Worm (Caenorhabditis elegans) whole organism, L1 larva: ENCODE measurements around the gene F08D12.3.

Experiments used
- C04F5.9 ChIP-seq: sonication (generic microtip); optimal IDR thresholded peaks from 2 replicates; lab custom pipeline; 2016; ENCODE audit warnings: missing genetic modification characterization, missing compliant biosample characterization
- C34B4.2 ChIP-seq: sonication (generic microtip); optimal IDR thresholded peaks from 2 replicates; lab custom pipeline; 2017; ENCODE audit warnings: mild to moderate bottlenecking, missing genetic modification characterization, missing compliant biosample characterization
- F16B12.6 ChIP-seq: fragments of 150-350 bp; optimal IDR thresholded peaks from 2 replicates; lab custom pipeline; 2014; ENCODE audit warnings: missing biosample characterization, missing genetic modification characterization
- Y116A8C.19 ChIP-seq: sonication (generic microtip); optimal IDR thresholded peaks from 2 replicates; lab custom pipeline; 2016; ENCODE audit warnings: missing compliant biosample characterization, missing genetic modification characterization, borderline replicate concordance
- aly-2 ChIP-seq: fragments of 150-350 bp; optimal IDR thresholded peaks from 2 replicates; lab custom pipeline; 2014; ENCODE audit warnings: missing biosample characterization, missing genetic modification characterization
- ama-1 ChIP-seq: fragments of 150-350 bp; optimal IDR thresholded peaks from 2 replicates; lab custom pipeline; 2014
- ceh-63 ChIP-seq: fragments of 200-800 bp; sonication (Bioruptor generic); optimal IDR thresholded peaks from 2 replicates; lab custom pipeline; 2018; ENCODE audit warnings: mild to moderate bottlenecking, missing genetic modification characterization, missing compliant biosample characterization
- ceh-82 ChIP-seq, 3 experiments: fragments of 150-350 bp in 1 of 3; sonication (generic microtip) in 2 of 3; optimal IDR thresholded peaks; 2 replicates each; lab custom pipeline; 2014 to 2017; ENCODE audit warnings: missing biosample characterization in 3 of 3, missing genetic modification characterization in 3 of 3
- ceh-88 ChIP-seq: fragments of 200-800 bp; sonication (Bioruptor generic); IDR thresholded peaks from 2 replicates; pipeline ENCODE4 v1.3.6; 2022; ENCODE audit warnings: missing genetic modification characterization, missing compliant biosample characterization
- ceh-90 ChIP-seq: sonication (generic microtip); optimal IDR thresholded peaks from 2 replicates; lab custom pipeline; 2016; ENCODE audit warnings: missing genetic modification characterization, missing compliant biosample characterization
- ces-1 ChIP-seq: fragments of 150-350 bp; optimal IDR thresholded peaks from 2 replicates; lab custom pipeline; 2014; ENCODE audit warnings: missing biosample characterization, missing genetic modification reagents, missing genetic modification characterization
- dpl-1 ChIP-seq, 3 experiments: fragments of 150-350 bp in 2 of 3; sonication (generic microtip) in 1 of 3; optimal IDR thresholded peaks; 2 replicates each; lab custom pipeline; 2014 to 2017; ENCODE audit warnings: missing biosample characterization in 3 of 3, missing genetic modification characterization in 3 of 3, missing genetic modification reagents in 3 of 3
- dsc-1 ChIP-seq: sonication (generic microtip); optimal IDR thresholded peaks from 2 replicates; lab custom pipeline; 2016; ENCODE audit warnings: mild to moderate bottlenecking, missing genetic modification characterization, missing compliant biosample characterization
- efl-1 ChIP-seq, 4 experiments: fragments of 150-350 bp; optimal IDR thresholded peaks in 3 of 4; peaks in 1 of 4; 1 replicate in 1 of 4; 2 replicates in 3 of 4; lab custom pipeline; 2014; ENCODE audit warnings: missing biosample characterization in 2 of 4, missing genetic modification characterization in 2 of 4, missing genetic modification reagents in 2 of 4
- efl-3 ChIP-seq: fragments of 200-800 bp; sonication (Bioruptor generic); optimal IDR thresholded peaks from 2 replicates; lab custom pipeline; 2018; ENCODE audit warnings: mild to moderate bottlenecking, missing genetic modification characterization, missing compliant biosample characterization
- egl-13 ChIP-seq: sonication (generic microtip); optimal IDR thresholded peaks from 2 replicates; lab custom pipeline; 2016; ENCODE audit warnings: missing genotype, missing genetic modification reagents, missing genetic modification characterization, missing compliant biosample characterization
- egl-27 ChIP-seq, 2 experiments: fragments of 150-350 bp in 1 of 2; sonication (generic microtip); optimal IDR thresholded peaks; 3 replicates each; lab custom pipeline; 2017 to 2018; ENCODE audit warnings: missing biosample characterization in 2 of 2, missing genetic modification characterization in 2 of 2, missing genetic modification reagents in 2 of 2
- elt-2 ChIP-seq: sonication (generic microtip); optimal IDR thresholded peaks from 2 replicates; lab custom pipeline; 2016; ENCODE audit warnings: missing genetic modification characterization, mild to moderate bottlenecking, inconsistent platforms, missing compliant biosample characterization, missing genetic modification reagents
- elt-3 ChIP-seq, 6 experiments: fragments of 150-350 bp in 1 of 6; sonication (generic microtip); optimal IDR thresholded peaks; 2 replicates each; lab custom pipeline; 2017 to 2018; ENCODE audit warnings: missing biosample characterization in 6 of 6, missing genetic modification characterization in 6 of 6, inconsistent platforms in 1 of 6
- ets-5 ChIP-seq: fragments of 200-800 bp; sonication (Bioruptor generic); IDR thresholded peaks from 2 replicates; pipeline ENCODE4 v1.3.6; 2022; ENCODE audit warnings: missing genetic modification characterization, missing compliant biosample characterization
- fkh-4 ChIP-seq: sonication (generic microtip); optimal IDR thresholded peaks from 2 replicates; lab custom pipeline; 2016; ENCODE audit warnings: missing compliant biosample characterization, missing genetic modification characterization, borderline replicate concordance
- hpl-2 ChIP-seq: fragments of 150-350 bp; optimal IDR thresholded peaks from 2 replicates; lab custom pipeline; 2014; ENCODE audit warnings: missing biosample characterization, missing genetic modification reagents, missing genetic modification characterization
- isw-1 ChIP-seq: fragments of 200-800 bp; sonication (Bioruptor generic); IDR thresholded peaks from 2 replicates; pipeline ENCODE4 v1.3.6; 2022; ENCODE audit warnings: missing genetic modification characterization, missing compliant biosample characterization
- lin-15B ChIP-seq: fragments of 150-350 bp; sonication (generic microtip); optimal IDR thresholded peaks from 3 replicates; lab custom pipeline; 2014; ENCODE audit warnings: missing biosample characterization, missing genetic modification characterization
- lin-35 ChIP-seq, 2 experiments: fragments of 150-350 bp; optimal IDR thresholded peaks; 2 replicates each; lab custom pipeline; 2014; ENCODE audit warnings: missing biosample characterization in 2 of 2, missing genetic modification characterization in 2 of 2, missing genetic modification reagents in 2 of 2
- lin-39 ChIP-seq: fragments of 150-350 bp; optimal IDR thresholded peaks from 2 replicates; lab custom pipeline; 2014; ENCODE audit warnings: missing biosample characterization, missing genetic modification reagents, missing genetic modification characterization
- lir-3 ChIP-seq: sonication (generic microtip); optimal IDR thresholded peaks from 2 replicates; lab custom pipeline; 2016; ENCODE audit warnings: mild to moderate bottlenecking, missing genetic modification characterization, moderate library complexity, missing compliant biosample characterization; ENCODE audit not compliant: poor library complexity
- mab-9 ChIP-seq: fragments of 200-800 bp; sonication (Bioruptor generic); IDR thresholded peaks from 2 replicates; pipeline ENCODE4 v1.3.6; 2022; ENCODE audit warnings: missing genetic modification reagents, missing genetic modification characterization, missing compliant biosample characterization
- mdl-1 ChIP-seq, 2 experiments: fragments of 150-350 bp; optimal IDR thresholded peaks; 2 replicates each; lab custom pipeline; 2014 to 2017; ENCODE audit warnings: missing biosample characterization in 2 of 2, missing genetic modification characterization in 2 of 2, inconsistent platforms in 1 of 2
- mef-2 ChIP-seq: fragments of 150-350 bp; optimal IDR thresholded peaks from 2 replicates; lab custom pipeline; 2014; ENCODE audit warnings: missing biosample characterization, missing genetic modification characterization
- mep-1 ChIP-seq: fragments of 150-350 bp; optimal IDR thresholded peaks from 2 replicates; lab custom pipeline; 2014; ENCODE audit warnings: missing biosample characterization, missing genetic modification characterization
- nhr-12 ChIP-seq: sonication (generic microtip); optimal IDR thresholded peaks from 2 replicates; lab custom pipeline; 2017; ENCODE audit warnings: missing biosample characterization, missing genetic modification characterization
- nhr-19 ChIP-seq: fragments of 200-800 bp; sonication (Bioruptor generic); conservative IDR thresholded peaks from 2 replicates; pipeline ENCODE4 v1.3.6; 2022; ENCODE audit warnings: missing genetic modification characterization, missing compliant biosample characterization
- nhr-237 ChIP-seq: fragments of 150-350 bp; optimal IDR thresholded peaks from 2 replicates; lab custom pipeline; 2014; ENCODE audit warnings: missing biosample characterization, missing genetic modification characterization
- nhr-28 ChIP-seq: fragments of 150-350 bp; optimal IDR thresholded peaks from 2 replicates; lab custom pipeline; 2014; ENCODE audit warnings: missing biosample characterization, missing genetic modification characterization
- nhr-71 ChIP-seq: sonication (generic microtip); optimal IDR thresholded peaks from 2 replicates; lab custom pipeline; 2016; ENCODE audit warnings: mild to moderate bottlenecking, missing genetic modification characterization, moderate library complexity, missing compliant biosample characterization
- nhr-77 ChIP-seq: fragments of 150-350 bp; optimal IDR thresholded peaks from 2 replicates; lab custom pipeline; 2014; ENCODE audit warnings: missing biosample characterization, missing genetic modification characterization
- nhr-84 ChIP-seq: sonication (generic microtip); optimal IDR thresholded peaks from 2 replicates; lab custom pipeline; 2017; ENCODE audit warnings: missing biosample characterization, missing genetic modification characterization
- nhr-85 ChIP-seq: sonication (generic microtip); peaks from one replicate; lab custom pipeline; 2016; ENCODE audit warnings: missing genetic modification characterization, inconsistent platforms, missing compliant biosample characterization
- nhr-90 ChIP-seq: sonication (generic microtip); optimal IDR thresholded peaks from 2 replicates; lab custom pipeline; 2016; ENCODE audit warnings: mild to moderate bottlenecking, missing genetic modification characterization, missing compliant biosample characterization; ENCODE audit not compliant: poor library complexity
- pag-3 ChIP-seq: sonication (generic microtip); optimal IDR thresholded peaks from 2 replicates; lab custom pipeline; 2017; ENCODE audit warnings: missing genetic modification characterization, mild to moderate bottlenecking, missing compliant biosample characterization, antibody characterized with exemption, borderline replicate concordance; ENCODE audit not compliant: insufficient read depth
- pqm-1 ChIP-seq: sonication (generic microtip); optimal IDR thresholded peaks from 3 replicates; lab custom pipeline; 2017; ENCODE audit warnings: missing biosample characterization, missing genetic modification characterization
- skn-1 ChIP-seq: fragments of 150-350 bp; optimal IDR thresholded peaks from 2 replicates; lab custom pipeline; 2014; ENCODE audit warnings: missing biosample characterization, missing genetic modification characterization
- sup-37 ChIP-seq: fragments of 200-800 bp; sonication (Bioruptor generic); optimal IDR thresholded peaks from 2 replicates; lab custom pipeline; 2018; ENCODE audit warnings: mild to moderate bottlenecking, missing genetic modification characterization, missing compliant biosample characterization
- swsn-7 ChIP-seq: sonication (generic microtip); optimal IDR thresholded peaks from 2 replicates; lab custom pipeline; 2016; ENCODE audit warnings: missing genetic modification characterization, missing compliant biosample characterization
- tbx-2 ChIP-seq: sonication (generic microtip); optimal IDR thresholded peaks from 2 replicates; lab custom pipeline; 2016; ENCODE audit warnings: missing genetic modification characterization, missing compliant biosample characterization
- tlp-1 ChIP-seq: fragments of 150-350 bp; optimal IDR thresholded peaks from 2 replicates; lab custom pipeline; 2014; ENCODE audit warnings: missing biosample characterization, missing genetic modification characterization
- unc-130 ChIP-seq: fragments of 150-350 bp; optimal IDR thresholded peaks from 2 replicates; lab custom pipeline; 2017; ENCODE audit warnings: missing biosample characterization, missing genetic modification characterization, inconsistent platforms
- unc-30 ChIP-seq: sonication (generic microtip); optimal IDR thresholded peaks from 2 replicates; lab custom pipeline; 2017; ENCODE audit warnings: missing biosample characterization, missing genetic modification characterization
- vab-15 ChIP-seq: sonication (generic microtip); optimal IDR thresholded peaks from 2 replicates; lab custom pipeline; 2017; ENCODE audit warnings: missing genotype, mild to moderate bottlenecking, missing genetic modification characterization, missing compliant biosample characterization
- xbp-1 ChIP-seq: sonication (generic microtip); optimal IDR thresholded peaks from 2 replicates; lab custom pipeline; 2016; ENCODE audit warnings: missing genetic modification characterization, missing compliant biosample characterization

F08D12.3 gene

DNA sequence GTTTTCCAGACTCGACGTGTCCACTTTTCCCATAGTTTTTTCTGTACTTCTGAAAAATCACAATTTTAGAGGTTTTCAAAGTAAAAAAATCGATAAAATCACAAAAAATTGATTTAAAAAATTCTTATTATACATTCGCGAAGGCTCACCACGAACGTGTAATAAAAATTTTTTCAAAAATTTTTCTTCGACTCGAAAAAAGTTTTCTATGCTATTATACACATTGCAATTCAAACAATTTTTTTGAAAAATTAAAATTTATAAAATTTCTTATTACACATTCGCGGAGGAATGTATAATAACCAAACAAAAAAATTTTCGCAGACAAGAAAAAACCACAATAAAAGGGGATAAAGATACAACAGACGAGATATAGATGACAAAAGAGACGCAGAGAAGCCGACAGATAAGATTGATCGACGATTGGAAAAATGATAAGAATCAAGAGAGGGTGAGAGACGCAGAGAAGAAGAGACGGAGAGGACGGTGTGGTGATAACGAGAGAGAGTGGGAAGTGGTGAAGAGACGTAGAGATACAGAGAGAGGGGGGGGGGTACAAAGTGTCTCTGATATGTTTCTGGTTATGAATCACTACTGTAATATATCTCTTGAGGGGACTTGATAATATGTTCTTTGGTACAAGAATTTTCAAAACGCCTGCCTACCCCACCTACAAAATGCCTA lies 21.3 kb downstream of the F08D12.3 start, which contains the start of gene nhr-119 (continued):
- no peak for TF ChIP-seq vab-15 (tag; lab: Kevin White, UChicago)
- no peak for TF ChIP-seq fkh-4 (tag; lab: Kevin White, UChicago)
- TF ChIP-seq egl-27 (tag; optimal IDR thresholded peaks at IDR 0.05; lab: Kevin White, UChicago), result no peak
- TF ChIP-seq nhr-84 (tag; lab: Kevin White, UChicago), result no peak
- no peak for TF ChIP-seq dsc-1 (tag; lab: Kevin White, UChicago)
- TF ChIP-seq nhr-71 (tag; lab: Kevin White, UChicago), result peak; percentile 94
- TF ChIP-seq nhr-77 (tag; lab: Kevin White, UChicago), result peak; percentile 27
- TF ChIP-seq dpl-1 (GFP tag; optimal IDR thresholded peaks at IDR 0.05; lab: Kevin White, UChicago), result peak; percentile 32 to 58 (median 34)
- TF ChIP-seq elt-2 (tag; lab: Kevin White, UChicago), result peak; percentile 95
- peak; percentile 92 for TF ChIP-seq lin-39 (tag; lab: Kevin White, UChicago)
- no peak for TF ChIP-seq nhr-237 (tag; lab: Kevin White, UChicago)
- no peak for TF ChIP-seq C34B4.2 (tag; lab: Kevin White, UChicago)
- no peak for TF ChIP-seq lir-3 (tag; lab: Kevin White, UChicago)
- TF ChIP-seq efl-1 (optimal IDR thresholded peaks at IDR 0.05; lab: Kevin White, UChicago), result peak; percentile 61 to 65
- TF ChIP-seq efl-1 (GFP tag; optimal IDR thresholded peaks at IDR 0.05 in 1 of 2; lab: Kevin White, UChicago), result peak; percentile 23 to 95
- no peak for TF ChIP-seq ces-1 (GFP tag; lab: Kevin White, UChicago)
- TF ChIP-seq pqm-1 (tag; lab: Kevin White, UChicago), result peak; percentile 18
- TF ChIP-seq pag-3 (tag; lab: Kevin White, UChicago), result no peak
- TF ChIP-seq ceh-82 (tag; optimal IDR thresholded peaks at IDR 0.05; lab: Kevin White, UChicago), result no peak
- TF ChIP-seq lin-15B (tag; lab: Kevin White, UChicago), result no peak
- peak; percentile 0 for TF ChIP-seq ama-1 (lab: Kevin White, UChicago)
- TF ChIP-seq C04F5.9 (tag; lab: Kevin White, UChicago), result no peak
- no peak for TF ChIP-seq ceh-90 (tag; lab: Kevin White, UChicago)
- TF ChIP-seq nhr-90 (tag; lab: Kevin White, UChicago), result peak; percentile 87
- TF ChIP-seq mef-2 (tag; lab: Kevin White, UChicago), result no peak
- TF ChIP-seq efl-3 (GFP tag; lab: Kevin White, UChicago), result no peak
- no peak for TF ChIP-seq tlp-1
- TF ChIP-seq F16B12.6 (tag; lab: Kevin White, UChicago), result no peak
- TF ChIP-seq xbp-1 (tag; lab: Kevin White, UChicago), result peak; percentile 50
- peak; percentile 98 for TF ChIP-seq nhr-85 (tag; lab: Kevin White, UChicago)
- TF ChIP-seq skn-1 (tag; lab: Kevin White, UChicago), result peak; percentile 4
- TF ChIP-seq lin-35 (GFP tag; optimal IDR thresholded peaks at IDR 0.05; lab: Kevin White, UChicago), result peak; percentile 6 to 69
- TF ChIP-seq swsn-7 (tag; lab: Kevin White, UChicago), result peak; percentile 66
- no peak for TF ChIP-seq isw-1
- peak; percentile 77 for TF ChIP-seq tbx-2 (tag; lab: Kevin White, UChicago)
- no peak for TF ChIP-seq unc-30 (tag; lab: Kevin White, UChicago)
- TF ChIP-seq mdl-1 (tag; optimal IDR thresholded peaks at IDR 0.05; lab: Kevin White, UChicago), result peak in 1 of 2 experiments; percentile 71
- no peak for TF ChIP-seq nhr-12 (tag; lab: Kevin White, UChicago)
- TF ChIP-seq egl-13 (tag; lab: Kevin White, UChicago), result no peak
- no peak for TF ChIP-seq ceh-63 (GFP tag; lab: Kevin White, UChicago)
- TF ChIP-seq sup-37 (GFP tag; lab: Kevin White, UChicago), result no peak
- TF ChIP-seq nhr-28 (tag; lab: Kevin White, UChicago), result no peak
- TF ChIP-seq ets-5 (GFP tag; lab: Robert Waterston, UW), result no peak
- TF ChIP-seq nhr-19 (GFP tag; lab: Robert Waterston, UW), result peak; percentile 85
- TF ChIP-seq aly-2 (tag; lab: Kevin White, UChicago), result no peak
- no peak for TF ChIP-seq Y116A8C.19
- TF ChIP-seq elt-3 (tag; optimal IDR thresholded peaks at IDR 0.05; lab: Kevin White, UChicago), result peak in 3 of 6 experiments; percentile 91 to 99 (median 91)
- TF ChIP-seq mab-9 (GFP tag; lab: Robert Waterston, UW), result no peak
- no peak for TF ChIP-seq hpl-2 (GFP tag; lab: Kevin White, UChicago)
- no peak for TF ChIP-seq ceh-88 (GFP tag; lab: Robert Waterston, UW)
- peak; percentile 48 for TF ChIP-seq unc-130
- TF ChIP-seq mep-1 (tag; lab: Kevin White, UChicago), result peak; percentile 52
